Fruit fly (Drosophila melanogaster): Measurements from ENCODE around the gene ND-13B.

The ND-13B gene

DNA sequence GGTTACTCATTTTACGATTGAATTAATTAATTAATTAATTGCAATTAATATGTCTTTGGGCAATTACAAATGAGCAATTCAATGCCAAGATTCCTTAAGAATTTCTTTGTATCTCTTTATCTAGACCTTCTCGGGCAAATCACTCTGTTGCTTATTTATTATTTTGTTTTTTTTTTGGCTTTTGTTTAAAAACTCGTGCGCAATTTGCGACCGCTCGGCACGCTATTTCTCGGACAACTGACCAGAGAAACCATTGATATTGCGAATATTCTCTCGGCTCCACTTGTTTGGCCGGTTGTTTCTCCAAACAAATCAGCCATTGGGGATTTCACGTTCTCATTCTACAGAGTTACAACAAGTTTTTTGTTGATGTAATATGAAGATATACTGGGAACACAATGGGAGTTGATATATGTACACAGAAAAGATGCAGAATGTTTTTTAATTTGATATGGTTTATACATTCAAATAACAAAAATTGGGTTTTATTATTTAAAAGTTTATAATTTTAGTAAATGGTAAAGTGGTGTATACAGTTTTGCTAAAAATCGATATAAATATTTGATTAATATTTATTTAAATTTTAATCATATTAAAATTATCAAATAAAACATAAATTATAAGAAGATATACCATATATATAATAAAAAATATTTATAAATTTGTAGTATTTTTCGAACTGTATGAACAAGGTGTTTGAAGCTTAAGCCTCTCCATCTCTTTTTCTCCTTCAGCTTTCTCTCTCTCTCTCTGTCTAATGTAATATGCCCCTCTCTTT, 2.9 kb upstream of the ND-13B start, which contains the start of gene NijA (continued):
- no peak for TF ChIP-seq CG1792 (GFP tag; optimal IDR thresholded peaks at IDR 0.05)
- 0 out of 3 replicates have a peak, but pooled peaks have one; percentile 17 for TF ChIP-seq CG11695 (GFP tag; IDR thresholded peaks at IDR 0.05)
- TF ChIP-seq row (GFP tag; IDR thresholded peaks at IDR 0.05), result peak; percentile 22; the same call in 1 of the 3 replicates
- TF ChIP-seq Bteb2 (GFP tag; optimal IDR thresholded peaks at IDR 0.05), result no peak
- TF ChIP-seq bsh (GFP tag; optimal IDR thresholded peaks at IDR 0.05), result peak in 1 of 2 experiments; percentile 38
- TF ChIP-seq CG18476 (GFP tag; optimal IDR thresholded peaks at IDR 0.05), result no peak
- no peak for TF ChIP-seq CG3065 (GFP tag; optimal IDR thresholded peaks at IDR 0.05)
- TF ChIP-seq eyg (GFP tag; optimal IDR thresholded peaks at IDR 0.05), result no peak
- peak in 1 of 2 experiments; percentile 9 for TF ChIP-seq Eip74EF (GFP tag; optimal IDR thresholded peaks at IDR 0.05)
- no peak for TF ChIP-seq CG15073 (GFP tag; optimal IDR thresholded peaks at IDR 0.05)
- TF ChIP-seq Hr78 (GFP tag; optimal IDR thresholded peaks at IDR 0.05), result no peak
- no peak for TF ChIP-seq CG11696 (GFP tag; IDR thresholded peaks at IDR 0.05)
- TF ChIP-seq CG9215 (GFP tag; IDR thresholded peaks at IDR 0.05), result no peak
- no peak for TF ChIP-seq Hr51 (GFP tag; optimal IDR thresholded peaks at IDR 0.05)
- peak; percentile 8 for TF ChIP-seq phol (tag; optimal IDR thresholded peaks at IDR 0.05)
- TF ChIP-seq CG10321 (GFP tag; IDR thresholded peaks at IDR 0.05), result no peak
- no peak for TF ChIP-seq fd96Cb (tag; optimal IDR thresholded peaks at IDR 0.05)
- no peak for TF ChIP-seq Camta (GFP tag; optimal IDR thresholded peaks at IDR 0.05)
- no peak for TF ChIP-seq D19B (GFP tag; optimal IDR thresholded peaks at IDR 0.05)
- TF ChIP-seq ken (GFP tag; IDR thresholded peaks at IDR 0.05), result no peak
- no peak for TF ChIP-seq wdn (GFP tag; IDR thresholded peaks at IDR 0.05)
- no peak for TF ChIP-seq Usf (GFP tag; optimal IDR thresholded peaks at IDR 0.05)
- no peak for TF ChIP-seq CG4820 (GFP tag; optimal IDR thresholded peaks at IDR 0.05)
- no peak for TF ChIP-seq gsb (GFP tag; IDR thresholded peaks at IDR 0.05)
- TF ChIP-seq otp (GFP tag; IDR thresholded peaks at IDR 0.05), result no peak
- no peak for TF ChIP-seq ara (GFP tag; IDR thresholded peaks at IDR 0.05)
- no peak for TF ChIP-seq tin (GFP tag; optimal IDR thresholded peaks at IDR 0.05)
- no peak for TF ChIP-seq cas (GFP tag; IDR thresholded peaks at IDR 0.05)
- TF ChIP-seq sens (GFP tag), result no peak
- TF ChIP-seq CG34224 (GFP tag; IDR thresholded peaks at IDR 0.05; ENCODE audit: partially characterized antibody), result no peak
- TF ChIP-seq hb (GFP tag; IDR thresholded peaks at IDR 0.05; ENCODE audit: partially characterized antibody), result no peak
- TF ChIP-seq H2.0 (GFP tag; IDR thresholded peaks at IDR 0.05), result no peak
- TF ChIP-seq CG17186 (GFP tag; optimal IDR thresholded peaks at IDR 0.05), result no peak
- no peak for TF ChIP-seq dpn (GFP tag; optimal IDR thresholded peaks at IDR 0.05)
- no peak for TF ChIP-seq CG7987 (GFP tag; optimal IDR thresholded peaks at IDR 0.05)
- TF ChIP-seq NfI (GFP tag; optimal IDR thresholded peaks at IDR 0.05), result no peak
- no peak for TF ChIP-seq amos (GFP tag; IDR thresholded peaks at IDR 0.05; ENCODE audit: partially characterized antibody)
- TF ChIP-seq grn (GFP tag; optimal IDR thresholded peaks at IDR 0.05), result no peak
- TF ChIP-seq croc (GFP tag; conservative IDR thresholded peaks at IDR 0.05), result 0 out of 3 replicates have a peak, but pooled peaks have one; percentile 15
- no peak for TF ChIP-seq CG6272 (GFP tag; IDR thresholded peaks at IDR 0.05)
- TF ChIP-seq ttk (GFP tag; IDR thresholded peaks at IDR 0.05), result no peak
- TF ChIP-seq Oaz (GFP tag; IDR thresholded peaks at IDR 0.05), result no peak
- no peak for TF ChIP-seq CG2889 (GFP tag; IDR thresholded peaks at IDR 0.05)
- peak; percentile 46 for TF ChIP-seq Hmr (GFP tag; optimal IDR thresholded peaks at IDR 0.05)
- TF ChIP-seq CG5245 (GFP tag; optimal IDR thresholded peaks at IDR 0.05), result no peak
- no peak for TF ChIP-seq Sry-δ (GFP tag; optimal IDR thresholded peaks at IDR 0.05)
- TF ChIP-seq CG32772 (GFP tag; IDR thresholded peaks at IDR 0.05), result no peak
- TF ChIP-seq Bgb (GFP tag; IDR thresholded peaks at IDR 0.05; ENCODE audit: partially characterized antibody), result no peak
- TF ChIP-seq sim (GFP tag; IDR thresholded peaks at IDR 0.05), result no peak
- no peak for TF ChIP-seq Neu2 (GFP tag; optimal IDR thresholded peaks at IDR 0.05; ENCODE audit: borderline replicate concordance)
